Fruit fly (Drosophila melanogaster) whole organism, wandering third instar larva: ENCODE results near the gene CG14416.

Experiments used
- Abd-B ChIP-seq: fragments of >200 bp; optimal IDR thresholded peaks from 2 replicates; lab custom pipeline; 2017; ENCODE audit warnings: missing biosample characterization, missing genetic modification characterization
- CG32264 ChIP-seq: fragments of 200-800 bp; sonication (Bioruptor generic); optimal IDR thresholded peaks from 2 replicates; lab custom pipeline; 2016; ENCODE audit warnings: missing biosample characterization, missing genetic modification characterization
- CrebA ChIP-seq: fragments of 200-800 bp; sonication (Bioruptor generic); optimal IDR thresholded peaks from 2 replicates; lab custom pipeline; 2016; ENCODE audit warnings: missing biosample characterization, mild to moderate bottlenecking, missing genetic modification characterization, borderline replicate concordance
- Dfd ChIP-seq: fragments of >200 bp; optimal IDR thresholded peaks from 2 replicates; lab custom pipeline; 2017; ENCODE audit warnings: missing biosample characterization, missing genetic modification characterization
- Dif ChIP-seq: fragments of 200-275, 200-300 bp; sonication (Bioruptor generic); optimal IDR thresholded peaks from 2 replicates; lab custom pipeline; 2018; ENCODE audit warnings: missing biosample characterization, missing genetic modification characterization; ENCODE audit not compliant: partially characterized antibody
- GATAd ChIP-seq: sonication (Bioruptor generic); optimal IDR thresholded peaks from 2 replicates; lab custom pipeline; 2016; ENCODE audit warnings: missing biosample characterization, missing genetic modification characterization
- HLH106 ChIP-seq: fragments of 200-800 bp; optimal IDR thresholded peaks from 3 replicates; lab custom pipeline; 2019; ENCODE audit warnings: missing biosample characterization, mild to moderate bottlenecking, missing genetic modification characterization, moderate library complexity
- Hr78 ChIP-seq: fragments of >200 bp; optimal IDR thresholded peaks from 2 replicates; lab custom pipeline; 2017; ENCODE audit warnings: missing biosample characterization, missing genetic modification characterization
- Hr83 ChIP-seq: fragments of 200-300 bp; sonication (Bioruptor generic); optimal IDR thresholded peaks from 2 replicates; lab custom pipeline; 2016; ENCODE audit warnings: missing biosample characterization, mild to moderate bottlenecking, missing genetic modification characterization, moderate library complexity; ENCODE audit not compliant: poor library complexity, severe bottlenecking
- Mio ChIP-seq: sonication (Bioruptor generic); optimal IDR thresholded peaks from 2 replicates; lab custom pipeline; 2016; ENCODE audit warnings: missing biosample characterization, missing genetic modification characterization
- OdsH ChIP-seq: fragments of 200-800 bp; sonication (Bioruptor generic); optimal IDR thresholded peaks from 2 replicates; lab custom pipeline; 2016; ENCODE audit warnings: missing biosample characterization, mild to moderate bottlenecking, missing genetic modification characterization
- Rel ChIP-seq, 2 experiments: fragments of 200-800 bp; sonication (Bioruptor generic) in 1 of 2; optimal IDR thresholded peaks; 2 replicates in 1 of 2; 3 replicates in 1 of 2; lab custom pipeline; 2016 to 2019; ENCODE audit warnings: mild to moderate bottlenecking in 2 of 2, missing biosample characterization in 2 of 2, missing genetic modification characterization in 2 of 2, moderate library complexity in 1 of 2
- Sp1 ChIP-seq: fragments of 200-800 bp; sonication (Bioruptor generic); optimal IDR thresholded peaks from 3 replicates; lab custom pipeline; 2019; ENCODE audit warnings: missing biosample characterization, mild to moderate bottlenecking, missing genetic modification characterization, moderate library complexity
- Vsx2 ChIP-seq: fragments of 200-300, 225-300 bp; sonication (Bioruptor generic); optimal IDR thresholded peaks from 2 replicates; lab custom pipeline; 2018; ENCODE audit warnings: missing biosample characterization, missing genetic modification characterization; ENCODE audit not compliant: partially characterized antibody
- br ChIP-seq: fragments of 200-800 bp; sonication (Bioruptor generic); optimal IDR thresholded peaks from 2 replicates; lab custom pipeline; 2016; ENCODE audit warnings: missing biosample characterization, missing genetic modification characterization
- brk ChIP-seq: fragments of 200-800 bp; sonication (Bioruptor generic); optimal IDR thresholded peaks from 2 replicates; lab custom pipeline; 2016; ENCODE audit warnings: missing biosample characterization, mild to moderate bottlenecking, missing genetic modification characterization
- dl ChIP-seq, 2 experiments: fragments of 175-275, 200-275 bp in 1 of 2; fragments of 200-275 bp in 1 of 2; sonication (Bioruptor generic); optimal IDR thresholded peaks; lab custom pipeline; 2018; ENCODE audit warnings: mild to moderate bottlenecking in 2 of 2, missing biosample characterization in 2 of 2, missing genetic modification characterization in 2 of 2, moderate library complexity in 2 of 2; ENCODE audit not compliant: partially characterized antibody in 2 of 2, insufficient read depth in 1 of 2
- dmrt93B ChIP-seq: fragments of 200-800 bp; sonication (Bioruptor generic); optimal IDR thresholded peaks from 2 replicates; lab custom pipeline; 2018; ENCODE audit warnings: missing biosample characterization, mild to moderate bottlenecking, missing genetic modification characterization
- dsf ChIP-seq: sonication (Bioruptor generic); optimal IDR thresholded peaks from 2 replicates; lab custom pipeline; 2016; ENCODE audit warnings: missing biosample characterization, missing genetic modification characterization, borderline replicate concordance
- ey ChIP-seq: fragments of 200-800 bp; sonication (Bioruptor generic); optimal IDR thresholded peaks from 2 replicates; lab custom pipeline; 2016; ENCODE audit warnings: missing biosample characterization, missing genetic modification characterization
- foxo ChIP-seq, 2 experiments: fragments of 200-800 bp; sonication (Bioruptor generic); optimal IDR thresholded peaks; 2 replicates in 1 of 2; 3 replicates in 1 of 2; lab custom pipeline; 2016 to 2017; ENCODE audit warnings: missing biosample characterization in 2 of 2, missing genetic modification characterization in 2 of 2
- fru ChIP-seq: fragments of 200-800 bp; sonication (Bioruptor generic); optimal IDR thresholded peaks from 3 replicates; lab custom pipeline; 2016; ENCODE audit warnings: missing biosample characterization, mild to moderate bottlenecking, missing genetic modification characterization
- h ChIP-seq: fragments of 200-800 bp; sonication (Bioruptor generic); optimal IDR thresholded peaks from 3 replicates; lab custom pipeline; 2016; ENCODE audit warnings: missing biosample characterization, mild to moderate bottlenecking, missing genetic modification characterization
- lola ChIP-seq: fragments of >200 bp; optimal IDR thresholded peaks from 2 replicates; lab custom pipeline; 2017; ENCODE audit warnings: missing biosample characterization, missing genetic modification characterization
- pan ChIP-seq: fragments of >200 bp; optimal IDR thresholded peaks from 2 replicates; lab custom pipeline; 2017
- psq ChIP-seq: fragments of 200-800 bp; sonication (Bioruptor generic); optimal IDR thresholded peaks from 3 replicates; lab custom pipeline; 2017; ENCODE audit warnings: missing biosample characterization, mild to moderate bottlenecking, missing genetic modification characterization, moderate library complexity
- rgr ChIP-seq: fragments of 200-800 bp; sonication (Bioruptor generic); optimal IDR thresholded peaks from 3 replicates; lab custom pipeline; 2016; ENCODE audit warnings: missing biosample characterization, mild to moderate bottlenecking, missing genetic modification characterization
- sage ChIP-seq: fragments of 200-800 bp; sonication (Bioruptor generic); optimal IDR thresholded peaks from 2 replicates; lab custom pipeline; 2016; ENCODE audit warnings: missing biosample characterization, mild to moderate bottlenecking, missing genetic modification characterization
- sv ChIP-seq: fragments of 200-800 bp; sonication (Bioruptor generic); optimal IDR thresholded peaks from 3 replicates; lab custom pipeline; 2016; ENCODE audit warnings: missing biosample characterization, missing genetic modification characterization
- tai ChIP-seq: sonication (Bioruptor generic); optimal IDR thresholded peaks from 2 replicates; lab custom pipeline; 2016; ENCODE audit warnings: missing biosample characterization, missing genetic modification characterization
- usp ChIP-seq: fragments of >200 bp; optimal IDR thresholded peaks from 2 replicates; lab custom pipeline; 2017; ENCODE audit warnings: missing biosample characterization, missing genetic modification characterization
- woc ChIP-seq: sonication (Bioruptor generic); optimal IDR thresholded peaks from 2 replicates; lab custom pipeline; 2016; ENCODE audit warnings: missing biosample characterization, mild to moderate bottlenecking, missing genetic modification characterization

Gene CG14416

DNA sequence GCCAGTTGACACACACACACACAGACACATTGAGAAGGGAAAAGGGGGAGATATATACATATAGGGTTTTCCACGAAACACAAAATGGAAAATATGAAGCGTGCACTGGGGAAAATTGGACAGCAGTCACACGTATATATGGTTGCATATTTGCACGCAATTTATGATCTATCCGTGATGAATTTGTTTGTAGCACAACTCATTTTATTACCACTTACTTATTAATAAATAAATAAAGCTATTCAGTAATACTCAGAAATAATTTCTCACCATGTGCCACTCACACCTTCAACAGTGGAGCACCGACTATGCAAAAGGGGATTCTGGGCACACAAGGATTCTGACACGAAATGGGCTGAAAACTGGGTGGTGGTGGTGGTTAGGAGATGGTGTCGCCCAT, 41.4 kb upstream of the CG14416 start:
- no peak for TF ChIP-seq usp
- TF ChIP-seq pan = no peak
- TF ChIP-seq CG32264 (GFP tag; lab: Kevin White, UChicago) = no peak
- TF ChIP-seq OdsH (GFP tag; lab: Kevin White, UChicago) = no peak
- TF ChIP-seq HLH106 (tag; lab: Kevin White, UChicago) = no peak
- no peak for TF ChIP-seq brk
- TF ChIP-seq Hr83 (GFP tag; lab: Kevin White, UChicago) = no peak
- no peak for TF ChIP-seq br
- TF ChIP-seq Rel (GFP tag; optimal IDR thresholded peaks at IDR 0.05; lab: Kevin White, UChicago) = no peak
- TF ChIP-seq Rel (tag; optimal IDR thresholded peaks at IDR 0.05; lab: Kevin White, UChicago) = no peak
- TF ChIP-seq fru (GFP tag; lab: Kevin White, UChicago) = no peak
- TF ChIP-seq Abd-B (GFP tag; lab: Kevin White, UChicago) = no peak
- TF ChIP-seq sv = no peak
- no peak for TF ChIP-seq Mio (GFP tag; lab: Kevin White, UChicago)

dm6 chrX:2912581-2912980, 39.9 kb upstream of the CG14416 start:
- TF ChIP-seq Dfd (peak; percentile 50), woc (no peak)
- TF ChIP-seq, all 38 proteins: peak for 1

DNA sequence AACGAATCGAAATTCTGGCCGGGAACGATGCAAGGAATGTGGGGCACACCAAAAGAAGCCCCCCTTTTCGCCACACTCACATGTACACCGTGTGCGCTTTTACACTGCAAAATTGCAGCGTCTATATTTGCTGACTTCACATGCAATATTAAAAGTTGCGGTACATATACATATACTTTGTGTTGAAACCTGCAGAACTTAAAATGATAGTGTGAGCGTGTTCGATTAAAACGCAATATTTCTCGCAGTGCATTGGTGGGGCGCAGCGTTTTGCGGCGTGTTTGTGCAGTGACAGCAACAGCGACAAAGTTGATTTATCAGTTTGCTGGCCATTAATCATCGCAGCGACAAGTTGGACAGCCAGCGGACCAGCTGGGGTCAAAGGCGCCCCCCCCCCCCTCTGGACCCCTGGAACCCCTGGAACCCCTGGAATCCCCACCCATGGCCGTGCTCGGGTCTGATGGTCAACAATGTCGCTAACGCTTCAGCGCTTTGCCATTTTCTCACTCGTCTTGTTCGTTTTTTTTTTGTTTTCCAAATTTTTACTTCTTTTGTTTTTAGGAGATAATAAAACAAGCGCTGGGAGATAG, 34.5 kb upstream of the CG14416 start:
- TF ChIP-seq Dfd = peak; percentile 92
- peak; percentile 39 for TF ChIP-seq dmrt93B
- TF ChIP-seq br = peak; percentile 28
- TF ChIP-seq foxo (GFP tag; optimal IDR thresholded peaks at IDR 0.05; lab: Kevin White, UChicago) = no peak
- TF ChIP-seq ey (GFP tag; lab: Kevin White, UChicago) = peak; percentile 37
- TF ChIP-seq HLH106 (tag; lab: Kevin White, UChicago) = peak; percentile 53
- peak; percentile 45 for TF ChIP-seq h (GFP tag; lab: Kevin White, UChicago)
- peak; percentile 3 for TF ChIP-seq Sp1 (GFP tag; lab: Kevin White, UChicago)
- TF ChIP-seq rgr = peak; percentile 14
- peak; percentile 0 for TF ChIP-seq OdsH (GFP tag; lab: Kevin White, UChicago)
- no peak for TF ChIP-seq Hr78 (GFP tag; lab: Kevin White, UChicago)
- no peak for TF ChIP-seq pan

DNA sequence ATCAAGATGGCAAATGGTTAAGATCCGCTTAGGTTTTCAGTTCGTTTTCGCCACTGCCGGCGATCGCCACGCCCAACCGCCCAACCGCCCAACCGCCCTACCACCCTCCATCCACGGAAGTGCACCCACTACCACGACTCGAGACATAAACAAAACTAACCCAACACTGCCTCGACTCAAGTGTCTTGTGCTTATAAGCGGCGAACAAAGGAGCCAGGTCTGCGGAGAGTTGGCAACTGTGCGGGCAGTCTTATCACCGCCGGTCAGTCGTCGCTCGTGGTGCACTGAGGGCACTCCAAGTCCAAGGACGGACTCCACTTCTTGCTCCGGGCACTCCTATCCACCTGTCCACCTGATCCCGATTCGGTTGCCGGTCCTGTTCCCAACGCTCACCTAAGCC, 17.8 kb upstream of the CG14416 start, which contains the start of gene CG3526:
TSS of gene CG3526 (plus strand) at position 301 of the 400 bp plus-strand sequence.
- no peak for TF ChIP-seq Vsx2
- TF ChIP-seq dl (GFP tag; optimal IDR thresholded peaks at IDR 0.05; lab: Kevin White, UChicago; ENCODE audit: insufficient read depth in 1 of 2, partially characterized antibody in 2 of 2) = no peak
- no peak for TF ChIP-seq lola (GFP tag; lab: Kevin White, UChicago)
- no peak for TF ChIP-seq CrebA (GFP tag; lab: Kevin White, UChicago)
- no peak for TF ChIP-seq h (GFP tag; lab: Kevin White, UChicago)

- no peak for TF ChIP-seq woc
- TF ChIP-seq brk = no peak
- TF ChIP-seq psq = no peak
- no peak for TF ChIP-seq sage (GFP tag; lab: Kevin White, UChicago)
- no peak for TF ChIP-seq dsf
- TF ChIP-seq usp = no peak
- TF ChIP-seq foxo (GFP tag; optimal IDR thresholded peaks at IDR 0.05; lab: Kevin White, UChicago) = no peak
- no peak for TF ChIP-seq dmrt93B
- TF ChIP-seq tai (GFP tag; lab: Kevin White, UChicago) = no peak
- no peak for TF ChIP-seq h (GFP tag; lab: Kevin White, UChicago)
- TF ChIP-seq sv = no peak
- TF ChIP-seq Dif (GFP tag; lab: Kevin White, UChicago) = no peak
- TF ChIP-seq ey (GFP tag; lab: Kevin White, UChicago) = no peak
- TF ChIP-seq GATAd (GFP tag; lab: Kevin White, UChicago) = no peak
- no peak for TF ChIP-seq pan
Observed at dm6 chrX:2888211-2888610, 15.6 kb upstream of the CG14416 start.
